Fruit fly (Drosophila melanogaster): ENCODE data around the gene wa-cup.

DNA sequence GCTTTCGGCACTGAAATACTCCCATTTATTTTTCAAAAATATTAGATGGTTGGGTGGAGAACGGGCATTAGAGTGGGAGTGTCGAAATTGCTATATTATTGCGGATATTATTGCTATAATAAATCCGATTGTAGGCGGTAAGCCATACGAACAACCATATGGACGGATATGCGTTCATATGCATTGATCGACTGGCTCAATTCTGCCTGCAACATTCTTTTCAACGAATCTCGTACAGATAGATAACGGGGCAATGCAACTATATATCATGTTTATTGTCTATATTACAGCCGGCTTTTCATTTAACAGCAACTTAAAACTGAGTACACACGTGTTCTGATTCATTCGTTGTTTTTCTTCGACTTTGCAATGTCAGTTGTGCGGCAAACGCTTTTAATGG is 29.5 kb upstream of the wa-cup start, which contains the start of gene CG42650:
- no peak for TF ChIP-seq CG12768 (GFP tag; optimal IDR thresholded peaks at IDR 0.05)
- no peak for TF ChIP-seq cic (GFP tag; optimal IDR thresholded peaks at IDR 0.05)
- TF ChIP-seq pad (GFP tag; optimal IDR thresholded peaks at IDR 0.05) = no peak
- no peak for TF ChIP-seq cnc (optimal IDR thresholded peaks at IDR 0.05)
- TF ChIP-seq Mnt (GFP tag; optimal IDR thresholded peaks at IDR 0.05) = no peak

Data from whole organism, adult.